Worm (Caenorhabditis elegans): ENCODE measurements around the gene idpb-5.

DNA sequence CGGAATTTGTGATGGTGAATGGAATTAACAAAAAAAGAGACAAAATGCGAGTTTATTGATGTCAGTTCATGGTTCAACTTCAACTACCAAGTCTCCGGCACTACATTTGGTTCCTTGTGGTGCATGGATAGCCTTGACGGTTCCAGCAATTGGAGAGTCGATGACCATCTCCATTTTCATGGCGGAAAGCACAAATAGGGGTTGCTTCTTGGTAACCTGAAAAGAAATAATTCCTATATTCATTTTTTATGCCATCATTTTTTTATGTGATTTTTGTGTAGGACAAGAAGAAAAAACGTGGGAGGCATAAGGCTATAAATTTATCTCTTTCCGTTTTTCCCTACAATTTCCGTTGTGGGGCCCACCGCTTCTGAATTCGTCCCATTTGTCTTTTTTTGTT, 21.3 kb upstream of the idpb-5 start:
- TF ChIP-seq ztf-11 (tag; optimal IDR thresholded peaks at IDR 0.05): no peak
- TF ChIP-seq skn-1 (tag; optimal IDR thresholded peaks at IDR 0.05): no peak
